Worm (Caenorhabditis elegans): ENCODE measurements around the gene dhs-6.

ce11 chrII:5591558-5591957 lies 27.6 kb downstream of the dhs-6 start:
- TF ChIP-seq ama-1 (optimal IDR thresholded peaks at IDR 0.05) = no peak
- TF ChIP-seq unc-62 (GFP tag; optimal IDR thresholded peaks at IDR 0.05 in 1 of 2) = peak in 1 of 2 experiments; percentile 68
- no peak for TF ChIP-seq unc-62 (tag; optimal IDR thresholded peaks at IDR 0.05)
- no peak for TF ChIP-seq nhr-237 (tag; optimal IDR thresholded peaks at IDR 0.05)
- no peak for TF ChIP-seq mep-1 (tag; optimal IDR thresholded peaks at IDR 0.05)
- no peak for TF ChIP-seq nhr-25 (tag; optimal IDR thresholded peaks at IDR 0.05; ENCODE audit: borderline replicate concordance, insufficient read depth)
- no peak for TF ChIP-seq nhr-10 (tag; optimal IDR thresholded peaks at IDR 0.05)
- TF ChIP-seq php-3 (GFP tag; IDR thresholded peaks at IDR 0.05) = no peak
- TF ChIP-seq lim-7 (GFP tag; IDR thresholded peaks at IDR 0.05) = no peak
- TF ChIP-seq spr-3 (GFP tag; optimal IDR thresholded peaks at IDR 0.05) = no peak
- no peak for TF ChIP-seq pha-4 (GFP tag; IDR thresholded peaks at IDR 0.05)
- no peak for TF ChIP-seq pha-4 (tag; optimal IDR thresholded peaks at IDR 0.05)
- TF ChIP-seq egl-27 (tag; optimal IDR thresholded peaks at IDR 0.05) = no peak
- no peak for TF ChIP-seq hif-1 (tag; optimal IDR thresholded peaks at IDR 0.05)
